Worm (Caenorhabditis elegans) whole organism, early embryonic: Measurements from ENCODE around the gene mdt-29.

Source experiments
- aly-1 ChIP-seq: sonication (generic microtip); optimal IDR thresholded peaks from 2 replicates; lab custom pipeline; 2016; ENCODE audit warnings: missing genetic modification characterization, missing compliant biosample characterization
- ama-1 ChIP-seq: fragments of 150-350 bp; optimal IDR thresholded peaks from 2 replicates; lab custom pipeline; 2014
- ceh-13 ChIP-seq: fragments of 200-800 bp; sonication (Bioruptor generic); optimal IDR thresholded peaks from 2 replicates; lab custom pipeline; 2018; ENCODE audit warnings: mild to moderate bottlenecking, missing genetic modification characterization, missing compliant biosample characterization
- flt-1 ChIP-seq: fragments of 200-800 bp; sonication (Bioruptor generic); IDR thresholded peaks from 2 replicates; pipeline ENCODE4 v1.3.6; 2022; ENCODE audit warnings: missing genetic modification characterization, missing compliant biosample characterization
- sea-1 ChIP-seq: fragments of 200-800 bp; sonication (Bioruptor generic); conservative IDR thresholded peaks from 2 replicates; pipeline ENCODE4 v1.3.6; 2022; ENCODE audit warnings: missing genetic modification characterization, missing compliant biosample characterization
- tbx-11 ChIP-seq: fragments of 200-800 bp; sonication (Bioruptor generic); IDR thresholded peaks from 2 replicates; pipeline ENCODE4 v1.3.6; 2022; ENCODE audit warnings: missing genetic modification characterization, missing compliant biosample characterization

ce11 chrIII:13770017-13770416, 3.0 kb upstream of the mdt-29 start:
- no peak for TF ChIP-seq sea-1 (GFP tag; lab: Robert Waterston, UW)
- TF ChIP-seq ama-1 (lab: Kevin White, UChicago): no peak
- no peak for TF ChIP-seq ceh-13 (GFP tag; lab: Kevin White, UChicago)
- no peak for TF ChIP-seq flt-1
- no peak for TF ChIP-seq aly-1 (tag; lab: Kevin White, UChicago)
- no peak for TF ChIP-seq tbx-11
